Fruit fly (Drosophila melanogaster) whole organism, embryonic: ENCODE data around the gene Polr3I.

Experiments used
- ATbp ChIP-seq: fragments of 200-800 bp; sonication (Bioruptor generic); optimal IDR thresholded peaks from 2 replicates; lab custom pipeline; 2017; ENCODE audit warnings: missing biosample characterization, mild to moderate bottlenecking, missing genetic modification characterization, missing genetic modification reagents
- Adf1 ChIP-seq: fragments of 200-800 bp; sonication (Bioruptor generic); IDR thresholded peaks from 2 replicates; pipeline ENCODE4 v1.3.6; 2022; ENCODE audit warnings: missing biosample characterization, missing genetic modification characterization
- Awh ChIP-seq: fragments of 200-800 bp; sonication (Bioruptor generic); IDR thresholded peaks from 2 replicates; pipeline ENCODE4, ENCODE4 v1.3.6; 2022; ENCODE audit warnings: missing biosample characterization, missing genetic modification characterization
- BEAF-32 ChIP-seq: fragments of 200-800 bp; sonication (Bioruptor generic); optimal IDR thresholded peaks from 3 replicates; lab custom pipeline; 2017; ENCODE audit warnings: missing biosample characterization, missing genetic modification characterization, mild to moderate bottlenecking, moderate library complexity, missing genetic modification reagents
- CG10462 ChIP-seq: fragments of 200-800 bp; sonication (Bioruptor generic); optimal IDR thresholded peaks from 2 replicates; lab custom pipeline; 2016; ENCODE audit warnings: missing biosample characterization, missing genetic modification characterization
- CG13296 ChIP-seq: fragments of 200-800 bp; sonication (Bioruptor generic); optimal IDR thresholded peaks from 3 replicates; lab custom pipeline; 2018; ENCODE audit warnings: missing biosample characterization, mild to moderate bottlenecking, missing genetic modification characterization
- CG14860 ChIP-seq: fragments of 200-800 bp; sonication (Bioruptor generic); IDR thresholded peaks from 3 replicates; pipeline ENCODE4 v1.3.6; 2022; ENCODE audit warnings: missing biosample characterization, missing genetic modification characterization; ENCODE audit not compliant: partially characterized antibody
- CG16779 ChIP-seq: fragments of 200-800 bp; sonication (Bioruptor generic); IDR thresholded peaks from 2 replicates; pipeline ENCODE4 v1.3.6; 2022; ENCODE audit warnings: missing biosample characterization, missing genetic modification characterization
- CG17802 ChIP-seq: fragments of 200-800 bp; sonication (Bioruptor generic); optimal IDR thresholded peaks from 2 replicates; lab custom pipeline; 2018; ENCODE audit warnings: missing biosample characterization, mild to moderate bottlenecking, missing genetic modification characterization, moderate library complexity
- CG18764 ChIP-seq: fragments of 200-800 bp; sonication (Bioruptor generic); optimal IDR thresholded peaks from 3 replicates; lab custom pipeline; 2016; ENCODE audit warnings: missing biosample characterization, missing genetic modification characterization
- CG2116 ChIP-seq: fragments of 200-800 bp; sonication (Bioruptor generic); optimal IDR thresholded peaks from 3 replicates; lab custom pipeline; 2018; ENCODE audit warnings: missing biosample characterization, mild to moderate bottlenecking, missing genetic modification characterization
- CG2199 ChIP-seq: fragments of 200-800 bp; sonication (Bioruptor generic); IDR thresholded peaks from 3 replicates; pipeline ENCODE4 v1.3.6; 2022; ENCODE audit warnings: missing biosample characterization, missing genetic modification characterization
- CG30431 ChIP-seq: fragments of 200-800 bp; sonication (Bioruptor generic); optimal IDR thresholded peaks from 2 replicates; lab custom pipeline; 2017; ENCODE audit warnings: missing biosample characterization, missing genetic modification characterization
- CG34422 ChIP-seq: fragments of 200-800 bp; sonication (Bioruptor generic); IDR thresholded peaks from 3 replicates; pipeline ENCODE4 v1.3.6; 2022; ENCODE audit warnings: missing biosample characterization, missing genetic modification characterization
- CG4282 ChIP-seq: fragments of 200-800 bp; sonication (Bioruptor generic); optimal IDR thresholded peaks from 2 replicates; lab custom pipeline; 2016; ENCODE audit warnings: missing biosample characterization, missing genetic modification characterization
- CG4404 ChIP-seq: fragments of 200-800 bp; sonication (Bioruptor generic); IDR thresholded peaks from 2 replicates; pipeline ENCODE4 v1.3.6; 2022; ENCODE audit warnings: missing biosample characterization, missing genetic modification characterization
- CG6272 ChIP-seq: fragments of 200-800 bp; sonication (Bioruptor generic); IDR thresholded peaks from 2 replicates; pipeline ENCODE4 v1.3.6; 2022; ENCODE audit warnings: missing biosample characterization, missing genetic modification characterization
- CG6654 ChIP-seq: fragments of 200-800 bp; sonication (Bioruptor generic); optimal IDR thresholded peaks from 2 replicates; lab custom pipeline; 2017; ENCODE audit warnings: missing biosample characterization, mild to moderate bottlenecking, missing genetic modification characterization
- CG7839 ChIP-seq: fragments of 200-800 bp; sonication (Bioruptor generic); optimal IDR thresholded peaks from 3 replicates; lab custom pipeline; 2018; ENCODE audit warnings: missing biosample characterization, mild to moderate bottlenecking, missing genetic modification characterization, moderate library complexity
- CG8478 ChIP-seq: fragments of >200 bp; optimal IDR thresholded peaks from 2 replicates; lab custom pipeline; 2018
- CG8765 ChIP-seq: fragments of 200-800 bp; sonication (Bioruptor generic); IDR thresholded peaks from 2 replicates; pipeline ENCODE4 v1.3.6; 2022; ENCODE audit warnings: missing biosample characterization, missing genetic modification characterization
- CG9215 ChIP-seq: fragments of 200-800 bp; sonication (Bioruptor generic); IDR thresholded peaks from 2 replicates; pipeline ENCODE4 v1.3.6; 2022; ENCODE audit warnings: missing biosample characterization, missing genetic modification characterization
- CG9727 ChIP-seq: fragments of 200-800 bp; sonication (Bioruptor generic); optimal IDR thresholded peaks from 3 replicates; lab custom pipeline; 2017; ENCODE audit warnings: missing biosample characterization, mild to moderate bottlenecking, missing genetic modification characterization
- CG9932 ChIP-seq: fragments of 200-800 bp; sonication (Bioruptor generic); IDR thresholded peaks from 2 replicates; pipeline ENCODE4 v1.3.6; 2022; ENCODE audit warnings: missing biosample characterization, missing genetic modification characterization
- Dll ChIP-seq: fragments of 200-800 bp; sonication (Bioruptor generic); IDR thresholded peaks from 4 replicates; pipeline ENCODE4 v1.3.6; 2022; ENCODE audit warnings: missing biosample characterization, missing genetic modification characterization; ENCODE audit not compliant: partially characterized antibody
- HLH3B ChIP-seq: fragments of 200-800 bp; sonication (Bioruptor generic); IDR thresholded peaks from 2 replicates; pipeline ENCODE4 v1.3.6; 2022; ENCODE audit warnings: missing biosample characterization, missing genetic modification characterization
- Hey ChIP-seq: fragments of 200-800 bp; sonication (Bioruptor generic); optimal IDR thresholded peaks from 3 replicates; lab custom pipeline; 2018; ENCODE audit warnings: missing biosample characterization, mild to moderate bottlenecking, missing genetic modification characterization
- Lim3 ChIP-seq: fragments of 200-800 bp; sonication (Bioruptor generic); IDR thresholded peaks from 2 replicates; pipeline ENCODE4 v1.3.6; 2022; ENCODE audit warnings: missing biosample characterization, missing genetic modification characterization
- MBD-R2 ChIP-seq: fragments of 200-800 bp; sonication (Bioruptor generic); IDR thresholded peaks from 2 replicates; pipeline ENCODE4 v1.3.6; 2022; ENCODE audit warnings: missing biosample characterization, missing genetic modification characterization
- Mad ChIP-seq: fragments of 200-800 bp; sonication (Bioruptor generic); optimal IDR thresholded peaks from 2 replicates; lab custom pipeline; 2016; ENCODE audit warnings: missing biosample characterization, missing genetic modification characterization
- Med ChIP-seq: fragments of 200-800 bp; sonication (Bioruptor generic); peaks from one replicate; lab custom pipeline; 2016; ENCODE audit warnings: missing biosample characterization, missing genetic modification characterization, mild to moderate bottlenecking, inconsistent platforms, moderate library complexity
- Myb ChIP-seq: fragments of 200-800 bp; sonication (Bioruptor generic); optimal IDR thresholded peaks from 2 replicates; lab custom pipeline; 2016; ENCODE audit warnings: missing biosample characterization, missing genetic modification characterization
- Nf-YB ChIP-seq: fragments of 200-800 bp; sonication (Bioruptor generic); optimal IDR thresholded peaks from 3 replicates; lab custom pipeline; 2019; ENCODE audit warnings: missing biosample characterization, mild to moderate bottlenecking, missing genetic modification characterization, moderate library complexity
- Oli ChIP-seq: fragments of 200-800 bp; sonication (Bioruptor generic); optimal IDR thresholded peaks from 2 replicates; lab custom pipeline; 2018; ENCODE audit warnings: missing biosample characterization, mild to moderate bottlenecking, missing genetic modification characterization, moderate library complexity
- Stat92E ChIP-seq, 3 experiments: fragments of >200 bp in 2 of 3; fragments of 200-800 bp in 1 of 3; sonication (Bioruptor generic) in 1 of 3; optimal IDR thresholded peaks; 2 replicates each; lab custom pipeline; 2017 to 2019; ENCODE audit warnings: missing biosample characterization in 3 of 3, missing genetic modification characterization in 3 of 3, mild to moderate bottlenecking in 1 of 3, moderate library complexity in 1 of 3
- caup ChIP-seq: fragments of 200-800 bp; sonication (Bioruptor generic); optimal IDR thresholded peaks from 3 replicates; lab custom pipeline; 2017; ENCODE audit warnings: missing biosample characterization, mild to moderate bottlenecking, missing genetic modification characterization, moderate library complexity; ENCODE audit not compliant: severe bottlenecking
- dysf ChIP-seq: fragments of 200-800 bp; sonication (Bioruptor generic); IDR thresholded peaks from 3 replicates; pipeline ENCODE4 v1.3.6; 2022; ENCODE audit warnings: missing biosample characterization, missing genetic modification characterization
- esg ChIP-seq: fragments of 200-800 bp; sonication (Bioruptor generic); conservative IDR thresholded peaks from 2 replicates; pipeline ENCODE4 v1.3.6; 2022; ENCODE audit warnings: missing biosample characterization, missing genetic modification characterization
- hbn ChIP-seq: fragments of 200-800 bp; sonication (Bioruptor generic); IDR thresholded peaks from 2 replicates; pipeline ENCODE4 v1.3.6; 2022; ENCODE audit warnings: missing biosample characterization, missing genetic modification characterization; ENCODE audit not compliant: partially characterized antibody
- insv ChIP-seq, 2 experiments: fragments of 200-800 bp; sonication (Bioruptor generic); optimal IDR thresholded peaks; 3 replicates each; lab custom pipeline; 2016 to 2018; ENCODE audit warnings: missing biosample characterization in 2 of 2, missing genetic modification characterization in 2 of 2
- knrl ChIP-seq: fragments of 200-800 bp; sonication (Bioruptor generic); IDR thresholded peaks from 3 replicates; pipeline ENCODE4 v1.3.6; 2022; ENCODE audit warnings: missing biosample characterization, missing genetic modification characterization; ENCODE audit not compliant: partially characterized antibody
- mirr ChIP-seq: fragments of 200-800 bp; sonication (Bioruptor generic); optimal IDR thresholded peaks from 3 replicates; lab custom pipeline; 2018; ENCODE audit warnings: missing biosample characterization, mild to moderate bottlenecking, missing genetic modification characterization
- nau ChIP-seq: fragments of 200-800 bp; sonication (Bioruptor generic); optimal IDR thresholded peaks from 3 replicates; lab custom pipeline; 2017; ENCODE audit warnings: missing biosample characterization, mild to moderate bottlenecking, missing genetic modification characterization, missing genetic modification reagents
- pita ChIP-seq: fragments of 200-800 bp; sonication (Bioruptor generic); optimal IDR thresholded peaks from 2 replicates; lab custom pipeline; 2017; ENCODE audit warnings: missing biosample characterization, mild to moderate bottlenecking, missing genetic modification characterization
- schlank ChIP-seq: fragments of 200-800 bp; sonication (Bioruptor generic); optimal IDR thresholded peaks from 2 replicates; lab custom pipeline; 2018; ENCODE audit warnings: missing biosample characterization, mild to moderate bottlenecking, missing genetic modification characterization
- sd ChIP-seq: fragments of 200-800 bp; sonication (Bioruptor generic); optimal IDR thresholded peaks from 3 replicates; lab custom pipeline; 2018; ENCODE audit warnings: missing biosample characterization, mild to moderate bottlenecking, missing genetic modification characterization, moderate library complexity
- sna ChIP-seq: fragments of 200-800 bp; sonication (Bioruptor generic); IDR thresholded peaks from 2 replicates; pipeline ENCODE4 v1.3.6; 2022; ENCODE audit warnings: missing biosample characterization, missing genetic modification characterization; ENCODE audit not compliant: partially characterized antibody
- sqz ChIP-seq: fragments of 200-800 bp; sonication (Bioruptor generic); optimal IDR thresholded peaks from 3 replicates; lab custom pipeline; 2018; ENCODE audit warnings: missing biosample characterization, mild to moderate bottlenecking, missing genetic modification characterization
- unc-4 ChIP-seq: fragments of 200-800 bp; sonication (Bioruptor generic); IDR thresholded peaks from 2 replicates; pipeline ENCODE4 v1.3.6; 2022; ENCODE audit warnings: missing biosample characterization, missing genetic modification characterization; ENCODE audit not compliant: partially characterized antibody

Gene Polr3I

DNA sequence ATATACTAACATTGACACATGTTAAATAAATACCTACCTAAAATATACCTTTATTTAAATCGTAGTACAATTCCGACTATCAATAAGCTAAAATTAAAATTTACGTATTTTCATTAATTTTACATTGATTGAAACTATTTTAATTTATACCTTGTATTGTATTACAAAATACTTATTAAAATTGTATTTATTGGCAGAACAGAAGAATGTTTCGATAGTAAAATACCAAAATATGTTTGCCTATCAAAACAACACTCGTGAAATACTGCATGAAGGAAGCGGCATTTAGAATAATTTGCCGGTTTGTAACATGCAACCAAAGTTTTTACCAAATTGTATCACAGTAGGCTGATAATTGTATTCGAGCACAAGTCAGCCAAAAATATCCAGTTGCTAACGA is 2.2 kb downstream of the Polr3I start, which contains the start of the genes DENR and CG4880 (continued):
- TF ChIP-seq sna (GFP tag; lab: Robert Waterston, UW) = peak; percentile 53; the same call in 1 of the 2 replicates
- TF ChIP-seq Oli (tag; lab: Kevin White, UChicago) = no peak
- no peak for TF ChIP-seq CG7839
- TF ChIP-seq sd (tag; lab: Kevin White, UChicago) = peak; percentile 0
- peak; percentile 74 for TF ChIP-seq Dll
- TF ChIP-seq hbn (GFP tag; lab: Robert Waterston, UW) = peak; percentile 42; the same call in 1 of the 2 replicates
- no peak for TF ChIP-seq caup
- TF ChIP-seq Lim3 (GFP tag; lab: Robert Waterston, UW) = no peak
- TF ChIP-seq MBD-R2 (GFP tag; lab: Robert Waterston, UW) = peak; percentile 7; the same call in 1 of the 2 replicates
- TF ChIP-seq sqz (GFP tag; lab: Kevin White, UChicago) = no peak
- TF ChIP-seq CG2116 (GFP tag; lab: Kevin White, UChicago) = peak; percentile 8
- TF ChIP-seq CG30431 (GFP tag; lab: Kevin White, UChicago) = no peak
- no peak for TF ChIP-seq CG9215 (GFP tag; lab: Robert Waterston, UW)
- TF ChIP-seq BEAF-32 (GFP tag; lab: Kevin White, UChicago) = peak; percentile 74
- TF ChIP-seq CG6272 (GFP tag; lab: Robert Waterston, UW) = no peak
- no peak for TF ChIP-seq CG14860 (GFP tag; lab: Robert Waterston, UW)
- no peak for TF ChIP-seq CG4404 (GFP tag; lab: Robert Waterston, UW)
- peak; percentile 49; the same call in 2 of the 3 replicates for TF ChIP-seq knrl (GFP tag; lab: Robert Waterston, UW)

DNA sequence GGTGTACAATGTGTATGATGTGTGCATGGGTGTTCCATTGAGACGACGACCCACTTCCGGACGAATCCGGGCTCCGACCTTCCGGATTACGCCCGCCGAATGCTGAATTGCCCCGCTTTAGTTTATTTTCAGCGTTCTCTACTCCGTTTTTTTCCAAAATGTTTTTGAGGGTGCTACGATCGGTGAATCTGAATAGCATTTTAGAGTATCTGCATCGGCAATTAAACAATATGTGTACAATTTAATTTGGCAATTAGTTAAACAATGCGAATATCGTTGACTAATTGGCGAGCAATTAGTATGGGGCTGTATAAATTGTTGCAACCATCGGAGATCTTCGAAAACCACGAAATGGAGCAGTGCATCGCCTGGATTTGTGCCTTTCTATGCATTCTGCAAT is 5.1 kb downstream of the Polr3I start, which contains the start of gene CG13002:
TSS of gene CG13002 (plus strand) at position 301 of the 400 bp plus-strand sequence.
- TF ChIP-seq CG16779 (GFP tag; lab: Robert Waterston, UW) (no peak), unc-4 (GFP tag; lab: Robert Waterston, UW) (no peak), HLH3B (GFP tag; lab: Robert Waterston, UW) (no peak), ATbp (GFP tag; lab: Kevin White, UChicago) (no peak), CG18764 (GFP tag; lab: Kevin White, UChicago) (no peak), CG9727 (GFP tag; lab: Kevin White, UChicago) (no peak), CG9932 (GFP tag; lab: Robert Waterston, UW) (no peak), esg (GFP tag; lab: Robert Waterston, UW) (no peak), CG6654 (GFP tag; lab: Kevin White, UChicago) (no peak), Stat92E (GFP tag; optimal IDR thresholded peaks at IDR 0.05; lab: Kevin White, UChicago) (no peak), pita (no peak), nau (no peak), Myb (no peak), CG8478 (lab: Kevin White, UChicago) (no peak)

DNA sequence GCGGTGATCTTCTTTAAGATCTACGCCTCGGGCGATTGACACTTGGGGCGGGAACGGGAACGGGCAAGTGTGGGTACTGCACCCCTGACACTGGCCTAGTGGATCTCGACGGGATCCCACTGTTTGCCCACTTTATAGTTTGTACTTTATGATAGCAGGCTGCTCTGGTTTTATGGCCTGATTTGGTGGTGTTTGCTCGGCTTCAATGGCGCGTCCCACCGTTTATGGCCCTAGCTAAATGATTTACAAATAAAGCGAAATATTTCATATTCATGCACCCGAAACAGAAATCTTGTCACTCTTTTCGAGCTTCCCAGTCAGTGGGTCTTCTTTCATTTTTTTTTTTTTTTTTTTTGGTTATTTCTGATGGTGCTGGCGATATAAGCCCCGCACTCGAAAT is 6.2 kb downstream of the Polr3I start:
- TF ChIP-seq sna (GFP tag; lab: Robert Waterston, UW) (no peak), Awh (GFP tag; lab: Robert Waterston, UW) (no peak), Hey (tag; lab: Kevin White, UChicago) (no peak), mirr (GFP tag; lab: Kevin White, UChicago) (peak; percentile 2), dysf (GFP tag; lab: Robert Waterston, UW) (no peak), CG17802 (tag; lab: Kevin White, UChicago) (no peak), CG8765 (GFP tag; lab: Robert Waterston, UW) (no peak), CG34422 (GFP tag; lab: Robert Waterston, UW) (no peak), CG13296 (peak; percentile 57), CG2199 (GFP tag; lab: Robert Waterston, UW) (no peak), Mad (GFP tag; lab: Kevin White, UChicago) (no peak), CG10462 (GFP tag; lab: Kevin White, UChicago) (no peak), Adf1 (GFP tag; lab: Robert Waterston, UW) (no peak), Nf-YB (no peak), Med (peak; percentile 61), schlank (peak; percentile 32), CG4282 (GFP tag; lab: Kevin White, UChicago) (no peak), insv (GFP tag; optimal IDR thresholded peaks at IDR 0.05; lab: Kevin White, UChicago) (no peak)
